Fruit fly (Drosophila melanogaster) S2 (cell line): ENCODE data around the gene Hr39.

Source experiments
- CG8478 ChIP-seq: fragments of >200 bp; optimal IDR thresholded peaks from 2 replicates; lab custom pipeline; 2018
- CTCF ChIP-seq, 2 experiments: fragments of >200 bp; optimal IDR thresholded peaks; 2 replicates each; lab custom pipeline; 2018

Hr39 gene

DNA sequence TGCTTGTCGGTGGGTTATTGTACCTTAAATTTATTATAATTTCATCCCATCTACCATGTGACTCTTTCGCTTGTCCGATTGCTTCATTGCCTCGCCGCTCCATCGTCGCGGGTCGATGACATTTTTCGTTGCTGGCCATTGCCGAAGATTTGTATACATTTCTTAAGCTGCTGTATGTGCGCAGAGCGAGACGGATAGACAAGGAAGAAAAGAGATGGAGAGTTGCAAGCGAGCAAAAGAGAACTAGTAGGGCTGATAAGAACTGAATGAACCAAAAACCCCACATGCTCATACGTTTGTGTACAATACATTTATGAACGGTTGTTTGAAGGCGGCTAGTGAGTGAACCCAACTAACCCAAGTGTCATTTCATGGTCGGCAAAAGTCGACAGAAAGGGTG lies 14.7 kb downstream of the Hr39 start:
- TF ChIP-seq CG8478 (lab: Kevin White, UChicago) (no peak), CTCF (optimal IDR thresholded peaks at IDR 0.05; lab: Kevin White, UChicago) (no peak)

DNA sequence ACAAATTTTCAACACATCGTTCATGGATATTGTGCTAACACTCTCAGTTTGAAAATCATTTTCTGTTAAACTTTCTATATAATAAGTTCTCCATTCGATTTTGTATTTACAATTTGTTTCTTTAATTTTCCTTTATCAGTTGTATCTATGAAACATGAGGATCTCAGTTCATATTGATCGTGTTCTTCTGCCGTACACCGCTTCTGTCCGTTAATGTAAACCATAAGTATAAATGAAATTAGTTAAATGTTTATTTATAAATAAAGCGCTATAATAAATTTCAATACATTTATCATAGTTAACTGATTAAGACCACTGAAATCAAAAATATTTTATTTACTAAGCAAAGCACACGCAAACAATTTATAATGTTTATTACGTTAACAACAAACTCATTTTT lies 22.0 kb downstream of the Hr39 start:
- TF ChIP-seq CTCF (optimal IDR thresholded peaks at IDR 0.05; lab: Kevin White, UChicago) (no peak), CG8478 (lab: Kevin White, UChicago) (no peak)

DNA sequence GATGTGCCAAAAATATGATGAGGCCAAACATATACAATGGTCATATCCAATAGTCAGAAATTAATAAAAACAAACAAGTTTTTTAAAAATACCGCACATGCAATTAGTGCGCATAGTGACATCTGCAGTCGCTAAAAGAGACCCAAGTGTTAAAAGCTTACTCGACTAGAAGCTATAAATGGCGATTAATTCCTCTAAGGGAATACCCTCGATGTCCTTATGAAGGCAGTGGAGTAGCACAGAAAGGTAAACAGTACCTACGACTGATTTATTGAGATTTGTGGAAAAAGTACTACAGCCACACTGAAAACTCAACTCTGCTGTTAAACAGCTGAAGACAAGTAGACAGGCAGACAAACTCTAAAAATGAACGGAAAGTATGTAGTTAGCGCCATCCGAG lies 23.8 kb downstream of the Hr39 start:
- TF ChIP-seq CTCF (optimal IDR thresholded peaks at IDR 0.05; lab: Kevin White, UChicago), result no peak

DNA sequence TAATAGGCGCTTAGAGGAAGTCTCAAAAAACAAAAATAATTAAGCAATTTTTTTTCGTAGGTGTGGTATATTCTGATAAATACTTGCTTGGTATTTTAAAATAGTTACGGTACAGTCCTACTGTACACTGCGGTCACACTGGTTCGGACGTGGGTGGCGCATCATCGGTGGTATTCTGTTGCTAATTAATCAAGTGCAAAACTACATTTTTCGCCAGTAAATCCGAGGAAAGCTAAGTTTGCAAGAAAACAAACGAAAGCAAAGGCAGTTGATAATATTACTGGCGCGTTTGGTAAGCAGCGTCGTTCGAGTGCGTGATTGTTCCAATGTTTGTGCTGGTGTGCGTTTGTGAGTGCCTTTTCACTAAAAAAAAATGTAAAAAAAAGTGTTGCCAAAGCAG lies 25.8 kb downstream of the Hr39 start, which contains the start of gene CG8671:
CG8671 (plus strand) TSS at position 125 of the 400 bp plus-strand sequence.
- TF ChIP-seq CTCF (optimal IDR thresholded peaks at IDR 0.05; lab: Kevin White, UChicago) (no peak), CG8478 (lab: Kevin White, UChicago) (no peak)

DNA sequence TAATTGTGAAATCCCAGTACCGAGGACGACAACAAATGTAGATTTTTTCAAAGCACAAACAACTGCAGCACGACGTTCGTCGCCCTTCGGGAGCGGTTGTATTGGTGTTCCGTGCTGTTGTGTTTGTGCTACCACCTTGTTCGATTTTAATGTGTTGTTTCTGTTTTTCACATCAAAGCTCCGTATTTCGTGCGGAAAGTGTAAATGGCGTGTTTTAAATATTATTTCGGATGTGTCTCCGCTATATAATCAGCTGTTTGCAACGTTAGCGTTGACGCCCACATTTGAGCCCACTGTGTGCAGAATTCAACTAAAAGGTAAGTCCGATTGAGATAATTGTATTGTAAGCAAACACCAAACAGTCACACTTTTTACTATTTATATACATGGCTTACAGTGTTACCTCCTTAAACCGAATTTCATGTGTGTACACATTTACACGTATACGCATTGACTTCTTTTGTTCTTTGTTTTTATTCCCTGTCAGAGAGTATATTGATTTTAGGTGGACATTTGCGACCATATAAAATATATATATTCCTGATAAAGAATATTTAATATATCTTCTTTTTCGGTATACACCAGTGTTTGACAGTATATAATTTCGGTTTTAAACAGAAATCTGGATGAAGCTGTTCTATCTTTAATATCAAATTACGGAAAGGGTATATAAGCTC lies 26.6 kb downstream of the Hr39 start:
- TF ChIP-seq CTCF (optimal IDR thresholded peaks at IDR 0.05; lab: Kevin White, UChicago) (peak in 1 of 2 experiments; percentile 37), CG8478 (lab: Kevin White, UChicago) (no peak)

DNA sequence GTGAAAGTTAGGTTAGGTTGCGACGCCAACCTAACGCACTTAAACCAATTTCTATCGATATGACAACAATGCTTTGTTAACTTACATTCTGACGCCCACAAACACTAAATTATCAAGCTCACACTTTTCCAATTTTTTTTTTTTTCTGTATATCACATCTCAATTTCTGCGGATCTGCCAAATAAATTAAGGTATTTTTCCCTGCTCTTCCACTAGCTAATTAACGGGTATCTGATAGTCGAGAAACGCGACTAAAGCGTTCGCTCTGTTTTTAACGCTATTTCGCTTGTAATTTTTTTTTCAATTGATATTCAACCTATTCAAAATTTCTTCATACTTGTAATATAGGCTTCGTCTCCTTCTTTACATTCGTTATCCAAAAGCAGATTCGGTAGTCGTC lies 29.2 kb downstream of the Hr39 start:
- TF ChIP-seq CG8478 (lab: Kevin White, UChicago), result no peak

DNA sequence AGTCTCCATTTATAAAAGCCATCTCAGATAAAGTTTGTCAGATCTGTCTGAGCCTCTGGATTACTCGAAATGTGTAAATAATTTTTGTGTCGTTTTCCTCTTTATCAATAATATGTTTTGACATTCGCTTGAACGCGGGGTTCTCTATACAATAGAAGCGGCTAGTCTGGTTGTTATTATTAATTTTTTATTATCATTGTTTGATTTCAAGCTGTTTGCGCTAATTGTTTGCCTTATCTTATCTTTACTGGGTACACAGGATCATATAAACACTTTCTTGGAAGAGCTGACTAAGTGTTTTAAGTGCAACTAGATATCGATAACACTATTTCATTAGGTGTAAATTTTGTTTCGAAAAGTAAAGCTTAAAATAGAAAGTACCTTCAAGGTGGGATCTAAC lies 31.1 kb downstream of the Hr39 start:
- TF ChIP-seq CTCF (optimal IDR thresholded peaks at IDR 0.05; lab: Kevin White, UChicago) (no peak), CG8478 (lab: Kevin White, UChicago) (no peak)

DNA sequence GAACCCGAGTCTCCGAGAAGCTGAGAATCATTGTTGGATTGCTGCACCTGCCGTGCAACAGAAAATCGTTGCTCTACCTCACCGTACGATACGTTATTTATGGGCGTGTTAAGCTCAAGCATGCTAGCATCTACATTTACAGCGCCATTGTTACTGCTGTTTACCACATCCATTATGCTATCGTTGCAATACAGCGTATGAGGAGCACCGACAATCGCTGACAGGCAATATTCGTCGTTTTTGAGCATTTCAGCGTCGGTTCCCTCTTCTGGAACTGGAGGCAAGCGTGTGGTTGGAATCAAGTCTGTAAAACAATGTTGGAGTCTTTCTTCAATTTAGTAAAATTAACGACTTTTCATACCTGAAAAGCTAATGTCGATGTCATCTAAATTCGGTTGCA lies 52.1 kb downstream of the Hr39 start:
- TF ChIP-seq CTCF (optimal IDR thresholded peaks at IDR 0.05; lab: Kevin White, UChicago), result no peak
- no peak for TF ChIP-seq CG8478 (lab: Kevin White, UChicago)

DNA sequence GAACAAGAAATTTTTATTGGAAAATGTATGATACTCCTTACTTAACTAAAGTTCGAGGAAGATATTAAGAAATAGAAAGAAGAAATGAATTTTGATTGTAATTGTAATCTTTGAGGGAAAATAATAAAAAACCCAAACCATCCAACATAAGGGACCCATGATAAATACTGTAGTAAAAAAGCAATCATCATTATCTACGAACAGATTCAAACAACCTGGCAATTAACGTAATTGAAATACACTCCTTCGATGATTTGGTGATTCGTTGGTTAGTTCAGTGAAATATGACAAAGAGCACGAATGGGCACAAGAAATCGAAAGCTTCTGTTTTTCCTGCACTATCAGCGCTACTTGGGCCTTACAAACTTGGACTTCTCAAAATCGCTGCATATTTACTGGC lies 53.4 kb downstream of the Hr39 start, which contains the start of gene Gr39a:
Gr39a (plus strand) TSS at position 301 of the 400 bp plus-strand sequence.
- TF ChIP-seq CTCF (optimal IDR thresholded peaks at IDR 0.05; lab: Kevin White, UChicago) (no peak), CG8478 (lab: Kevin White, UChicago) (no peak)

DNA sequence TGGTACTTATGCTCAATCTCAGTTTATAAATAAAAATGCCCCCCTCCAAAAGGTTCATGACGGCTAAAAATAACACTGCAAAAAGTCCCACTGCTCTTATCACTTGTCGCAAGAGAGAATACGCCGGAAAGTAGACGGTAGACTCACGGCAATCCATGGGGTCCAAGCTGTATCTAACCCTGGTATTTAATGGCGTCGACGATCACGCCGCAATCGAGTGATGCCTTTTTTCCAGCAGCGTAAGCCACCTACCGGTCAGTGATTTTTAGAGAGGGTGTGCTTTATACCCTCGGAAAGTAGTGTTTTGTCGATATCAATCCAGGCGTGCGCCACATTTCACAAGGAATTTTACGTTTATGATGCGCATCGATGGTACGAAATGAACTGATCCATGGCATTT lies 62.5 kb downstream of the Hr39 start:
- no peak for TF ChIP-seq CG8478 (lab: Kevin White, UChicago)
- TF ChIP-seq CTCF (optimal IDR thresholded peaks at IDR 0.05; lab: Kevin White, UChicago), result peak in 1 of 2 experiments; percentile 41

DNA sequence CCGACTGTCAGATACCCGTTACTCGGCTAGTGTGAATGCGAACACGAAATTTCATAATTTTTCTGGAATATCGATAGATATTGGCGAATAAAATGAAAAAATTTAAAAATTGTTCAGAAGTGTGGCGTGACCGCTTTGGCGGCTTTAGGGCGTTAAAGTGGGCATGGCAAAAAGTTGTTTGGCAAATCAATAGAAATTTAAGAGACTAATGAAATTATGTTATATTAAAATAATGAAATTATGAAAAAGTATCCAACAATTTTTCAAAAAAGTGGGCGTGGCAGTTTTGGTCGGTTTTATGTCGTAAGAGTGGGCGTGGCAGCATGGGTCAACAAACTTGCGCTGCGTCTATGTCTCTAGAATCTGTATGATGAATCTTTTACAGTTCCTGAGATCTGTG lies 65.0 kb downstream of the Hr39 start:
- TF ChIP-seq CG8478 (lab: Kevin White, UChicago) (no peak), CTCF (optimal IDR thresholded peaks at IDR 0.05; lab: Kevin White, UChicago) (no peak)

DNA sequence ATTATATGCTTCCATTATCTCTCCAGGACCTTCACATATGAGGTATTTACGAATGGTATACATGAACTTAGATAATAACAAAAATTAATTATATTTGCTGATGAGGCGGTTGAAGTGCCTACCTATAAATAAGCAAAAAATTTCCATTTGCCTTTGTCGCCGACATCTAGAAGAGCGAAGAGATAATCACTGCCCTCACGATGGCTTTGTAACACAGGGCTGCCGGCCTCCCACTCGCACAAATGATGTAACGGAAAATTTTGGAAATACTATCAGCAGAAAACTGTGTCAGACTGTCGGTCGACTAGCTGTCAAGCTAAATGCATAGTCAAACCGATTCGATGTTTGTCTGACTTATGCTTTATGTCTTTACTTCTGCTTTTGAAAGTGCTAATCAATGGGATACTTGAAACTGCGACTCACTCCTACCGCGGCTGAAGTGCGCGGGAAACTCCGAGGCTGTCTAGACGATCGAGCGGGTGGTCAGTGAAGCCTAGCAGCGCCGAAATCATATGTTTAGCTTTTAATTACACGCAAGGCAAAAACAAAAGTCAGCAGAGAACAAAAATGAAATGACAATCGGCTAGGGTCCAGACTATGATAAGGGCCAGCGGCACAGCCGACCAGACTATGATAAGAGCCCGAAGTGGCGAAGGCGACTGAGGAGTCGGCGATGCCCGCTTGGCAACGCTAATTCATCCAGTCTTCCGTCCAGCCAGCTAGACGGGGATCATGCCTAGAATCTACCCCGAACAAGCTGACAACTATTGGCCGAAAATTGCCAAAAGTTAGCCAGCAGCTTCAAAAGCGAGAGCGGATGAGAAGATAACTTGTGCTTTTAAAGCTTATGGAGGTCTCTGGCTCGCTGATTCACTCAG lies 66.8 kb downstream of the Hr39 start:
- TF ChIP-seq CG8478 (lab: Kevin White, UChicago), result no peak
- TF ChIP-seq CTCF (optimal IDR thresholded peaks at IDR 0.05; lab: Kevin White, UChicago), result no peak

DNA sequence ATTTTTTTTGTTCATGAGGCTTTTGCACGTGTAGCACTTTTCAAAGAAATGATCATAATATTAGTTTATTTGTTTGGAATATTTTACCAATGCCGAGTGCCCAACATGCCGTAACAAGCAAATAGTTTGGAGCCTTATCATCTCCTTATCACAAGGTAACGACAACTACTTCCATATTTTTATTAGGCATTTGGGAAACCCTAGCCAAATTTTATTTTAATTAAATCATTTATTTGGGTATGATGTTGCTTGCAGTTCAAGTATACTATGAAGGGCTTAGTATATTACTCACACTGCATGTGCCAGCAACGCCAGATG lies 67.4 kb downstream of the Hr39 start:
- no peak for TF ChIP-seq CTCF (optimal IDR thresholded peaks at IDR 0.05; lab: Kevin White, UChicago)
- TF ChIP-seq CG8478 (lab: Kevin White, UChicago), result no peak

DNA sequence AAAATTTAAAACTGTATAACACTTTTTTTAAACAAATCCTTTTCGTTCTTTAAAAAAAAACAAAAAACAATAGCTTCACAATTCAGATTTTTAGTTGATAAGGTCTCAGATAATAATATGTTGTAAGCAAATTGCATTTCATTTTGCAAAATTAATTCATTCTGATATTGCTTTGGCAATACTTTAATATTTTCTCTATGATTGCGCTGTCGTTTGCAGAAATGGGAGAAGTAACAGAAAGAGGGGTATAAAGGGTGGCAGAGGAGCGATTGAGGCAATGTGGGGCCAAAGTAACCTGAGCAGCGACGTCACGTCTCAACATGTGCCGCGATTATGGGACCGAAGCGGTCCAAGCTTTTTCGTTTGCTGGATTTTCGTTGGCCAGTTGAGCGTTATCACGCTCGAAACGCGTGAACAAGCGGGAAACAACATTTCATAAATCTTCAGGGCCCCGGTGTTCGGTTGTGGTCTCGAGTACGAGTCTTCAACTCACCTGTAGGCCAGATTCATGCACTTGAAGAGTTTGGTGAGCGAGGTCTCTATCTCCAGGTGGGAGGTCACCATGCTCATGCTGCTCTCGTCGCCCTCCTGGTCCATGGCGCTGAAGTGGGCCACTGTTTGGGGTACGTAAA lies 70.9 kb downstream of the Hr39 start:
- no peak for TF ChIP-seq CG8478 (lab: Kevin White, UChicago)
- TF ChIP-seq CTCF (optimal IDR thresholded peaks at IDR 0.05; lab: Kevin White, UChicago), result no peak
